Worm (Caenorhabditis elegans) whole organism, L4 larva: ENCODE data around the gene C45H4.18.

Experiments used
- F26F4.8 ChIP-seq: fragments of 200-800 bp; sonication (Bioruptor generic); conservative IDR thresholded peaks from 2 replicates; pipeline ENCODE4 v1.3.6; 2022; ENCODE audit warnings: missing genetic modification characterization, missing compliant biosample characterization
- F37D6.2 ChIP-seq: sonication (generic microtip); optimal IDR thresholded peaks from 2 replicates; lab custom pipeline; 2016; ENCODE audit warnings: mild to moderate bottlenecking, missing genetic modification characterization, missing compliant biosample characterization
- R02D3.7 ChIP-seq: fragments of 150-350 bp; sonication (generic microtip); optimal IDR thresholded peaks from 3 replicates; lab custom pipeline; 2014; ENCODE audit warnings: missing biosample characterization, missing genetic modification characterization
- T20F7.1 ChIP-seq: fragments of 200-800 bp; sonication (Bioruptor generic); optimal IDR thresholded peaks from 2 replicates; lab custom pipeline; 2018; ENCODE audit warnings: mild to moderate bottlenecking, missing genetic modification characterization, missing compliant biosample characterization
- Y48G9A.11 ChIP-seq: fragments of 200-800 bp; sonication (Bioruptor generic); IDR thresholded peaks from 2 replicates; pipeline ENCODE4 v1.3.6; 2022; ENCODE audit warnings: missing genetic modification reagents, missing genetic modification characterization, missing compliant biosample characterization
- Y75B8A.6 ChIP-seq: fragments of 200-800 bp; sonication (Bioruptor generic); IDR thresholded peaks from 2 replicates; pipeline ENCODE4 v1.3.6; 2022; ENCODE audit warnings: missing genetic modification reagents, missing genetic modification characterization, missing compliant biosample characterization
- ZK546.5 ChIP-seq, 2 experiments: sonication (generic microtip); optimal IDR thresholded peaks; 2 replicates each; lab custom pipeline; 2017; ENCODE audit warnings: missing biosample characterization in 2 of 2, missing genetic modification characterization in 2 of 2
- aha-1 ChIP-seq: fragments of 150-350 bp; peaks from one replicate; lab custom pipeline; 2014; ENCODE audit warnings: missing biosample characterization, missing genetic modification characterization
- aly-2 ChIP-seq: sonication (generic microtip); optimal IDR thresholded peaks from 2 replicates; lab custom pipeline; 2018; ENCODE audit warnings: missing biosample characterization, missing genetic modification characterization
- attf-4 ChIP-seq: sonication (generic microtip); optimal IDR thresholded peaks from 3 replicates; lab custom pipeline; 2017; ENCODE audit warnings: missing biosample characterization, missing genetic modification characterization
- ceh-44 ChIP-seq: fragments of 200-800 bp; sonication (Bioruptor generic); IDR thresholded peaks from 2 replicates; pipeline ENCODE4 v1.3.6; 2022; ENCODE audit warnings: missing genetic modification reagents, missing genetic modification characterization, missing compliant biosample characterization
- ceh-62 ChIP-seq: sonication (generic microtip); optimal IDR thresholded peaks from 2 replicates; lab custom pipeline; 2017; ENCODE audit warnings: missing biosample characterization, missing genetic modification characterization
- ces-1 ChIP-seq: fragments of 150-350 bp; sonication (generic microtip); optimal IDR thresholded peaks from 4 replicates; lab custom pipeline; 2014; ENCODE audit warnings: missing biosample characterization, missing genetic modification reagents, missing genetic modification characterization
- cey-2 ChIP-seq: sonication (generic microtip); optimal IDR thresholded peaks from 3 replicates; lab custom pipeline; 2017; ENCODE audit warnings: missing genetic modification characterization, mild to moderate bottlenecking, missing compliant biosample characterization, antibody characterized with exemption, borderline replicate concordance; ENCODE audit not compliant: insufficient read depth
- ctbp-1 ChIP-seq: fragments of 200-800 bp; sonication (Bioruptor generic); IDR thresholded peaks from 2 replicates; pipeline ENCODE4 v1.3.6; 2022; ENCODE audit warnings: missing genetic modification reagents, missing genetic modification characterization, missing compliant biosample characterization
- daf-12 ChIP-seq: fragments of 150-350 bp; optimal IDR thresholded peaks from 2 replicates; lab custom pipeline; 2014; ENCODE audit warnings: missing biosample characterization, missing genetic modification reagents, missing genetic modification characterization
- dmd-6 ChIP-seq: fragments of 200-800 bp; sonication (Bioruptor generic); IDR thresholded peaks from 2 replicates; pipeline ENCODE4 v1.3.6; 2022; ENCODE audit warnings: missing genetic modification reagents, missing genetic modification characterization, missing compliant biosample characterization
- dmd-9 ChIP-seq: fragments of 200-800 bp; sonication (Bioruptor generic); IDR thresholded peaks from 2 replicates; pipeline ENCODE4 v1.3.6; 2022; ENCODE audit warnings: missing genetic modification reagents, missing genetic modification characterization, missing compliant biosample characterization
- dpl-1 ChIP-seq: fragments of 150-350 bp; optimal IDR thresholded peaks from 2 replicates; lab custom pipeline; 2014; ENCODE audit warnings: missing biosample characterization, missing genetic modification reagents, missing genetic modification characterization
- dve-1 ChIP-seq: sonication (generic microtip); optimal IDR thresholded peaks from 2 replicates; lab custom pipeline; 2017; ENCODE audit warnings: antibody characterized with exemption, mild to moderate bottlenecking, missing genetic modification characterization, missing compliant biosample characterization; ENCODE audit not compliant: insufficient read depth
- fkh-10 ChIP-seq: fragments of 150-350 bp; optimal IDR thresholded peaks from 2 replicates; lab custom pipeline; 2014; ENCODE audit warnings: missing biosample characterization, missing genetic modification reagents, missing genetic modification characterization
- hlh-11 ChIP-seq: fragments of 200-800 bp; sonication (Bioruptor generic); optimal IDR thresholded peaks from 2 replicates; lab custom pipeline; 2018; ENCODE audit warnings: mild to moderate bottlenecking, missing genetic modification characterization, missing compliant biosample characterization
- lim-7 ChIP-seq: fragments of 200-800 bp; sonication (Bioruptor generic); IDR thresholded peaks from 2 replicates; pipeline ENCODE4 v1.3.6; 2022; ENCODE audit warnings: missing genetic modification characterization, missing compliant biosample characterization
- lin-38 ChIP-seq: fragments of 200-800 bp; sonication (Bioruptor generic); IDR thresholded peaks from 2 replicates; pipeline ENCODE4 v1.3.6; 2022; ENCODE audit warnings: missing genetic modification reagents, missing genetic modification characterization, missing compliant biosample characterization
- lir-3 ChIP-seq: sonication (generic microtip); optimal IDR thresholded peaks from 2 replicates; lab custom pipeline; 2016; ENCODE audit warnings: mild to moderate bottlenecking, missing genetic modification characterization, missing compliant biosample characterization
- madf-9 ChIP-seq: fragments of 200-800 bp; sonication (Bioruptor generic); conservative IDR thresholded peaks from 2 replicates; pipeline ENCODE4 v1.3.6; 2022; ENCODE audit warnings: missing genetic modification reagents, missing genetic modification characterization, missing compliant biosample characterization
- mes-2 ChIP-seq: sonication (generic microtip); optimal IDR thresholded peaks from 2 replicates; lab custom pipeline; 2016; ENCODE audit warnings: missing genotype, mild to moderate bottlenecking, missing genetic modification characterization, missing compliant biosample characterization; ENCODE audit not compliant: poor library complexity, severe bottlenecking
- mxl-2 ChIP-seq: fragments of 200-800 bp; sonication (Bioruptor generic); conservative IDR thresholded peaks from 2 replicates; pipeline ENCODE4 v1.3.6; 2022; ENCODE audit warnings: missing genetic modification reagents, missing genetic modification characterization, missing compliant biosample characterization
- mxl-3 ChIP-seq: fragments of 200-800 bp; sonication (Bioruptor generic); optimal IDR thresholded peaks from 2 replicates; lab custom pipeline; 2018; ENCODE audit warnings: mild to moderate bottlenecking, missing genetic modification characterization, missing compliant biosample characterization
- nhr-11 ChIP-seq: fragments of 150-350 bp; optimal IDR thresholded peaks from 2 replicates; lab custom pipeline; 2014; ENCODE audit warnings: missing biosample characterization, missing genetic modification characterization
- nhr-111 ChIP-seq: fragments of 200-800 bp; sonication (Bioruptor generic); optimal IDR thresholded peaks from 2 replicates; lab custom pipeline; 2018; ENCODE audit warnings: mild to moderate bottlenecking, missing genetic modification characterization, missing compliant biosample characterization
- nhr-42 ChIP-seq: fragments of 200-800 bp; sonication (Bioruptor generic); IDR thresholded peaks from 2 replicates; pipeline ENCODE4 v1.3.6; 2022; ENCODE audit warnings: missing genetic modification characterization, missing compliant biosample characterization
- nhr-76 ChIP-seq: fragments of 150-350 bp; optimal IDR thresholded peaks from 2 replicates; lab custom pipeline; 2014; ENCODE audit warnings: missing biosample characterization, missing genetic modification characterization
- snpc-4 ChIP-seq: fragments of 150-350 bp; optimal IDR thresholded peaks from 2 replicates; lab custom pipeline; 2014; ENCODE audit warnings: missing biosample characterization, missing genetic modification characterization
- tra-1 ChIP-seq: fragments of 200-800 bp; sonication (Bioruptor generic); IDR thresholded peaks from 2 replicates; pipeline ENCODE4 v1.3.6; 2022; ENCODE audit warnings: missing genetic modification reagents, missing genetic modification characterization, missing compliant biosample characterization
- unc-130 ChIP-seq: sonication (generic microtip); optimal IDR thresholded peaks from 2 replicates; lab custom pipeline; 2016; ENCODE audit warnings: missing genetic modification reagents, missing genetic modification characterization, missing compliant biosample characterization
- zip-2 ChIP-seq: fragments of 150-350 bp; optimal IDR thresholded peaks from 2 replicates; lab custom pipeline; 2014; ENCODE audit warnings: missing biosample characterization, missing genetic modification characterization

The C45H4.18 gene

DNA sequence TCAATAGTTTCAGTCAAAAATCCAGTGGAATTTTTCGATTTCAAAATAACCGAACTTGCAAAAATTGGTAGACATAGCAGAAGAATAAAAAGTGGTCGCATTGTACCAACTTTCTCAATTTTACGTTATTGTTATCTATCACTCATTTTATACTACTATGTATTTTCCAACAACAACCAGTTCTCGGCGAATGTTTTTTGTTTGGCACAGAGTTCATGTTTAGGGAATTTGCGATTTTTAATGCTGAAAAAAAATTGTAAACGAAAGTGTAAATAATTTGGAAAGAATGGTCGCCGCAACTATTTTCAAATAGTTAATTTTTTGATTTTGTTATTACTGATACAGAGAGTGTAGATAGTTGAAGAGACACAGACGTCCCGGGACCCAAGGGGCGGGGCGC, 25.9 kb upstream of the C45H4.18 start, which contains the start of gene C45H4.21:
TSS of gene C45H4.21 (minus strand) at position 101 of the 400 bp plus-strand sequence.
- no peak for TF ChIP-seq cey-2 (tag; lab: Kevin White, UChicago)
- TF ChIP-seq ces-1 = no peak
- TF ChIP-seq mes-2 (tag; lab: Kevin White, UChicago) = no peak
- no peak for TF ChIP-seq dve-1 (tag; lab: Kevin White, UChicago)
- TF ChIP-seq F37D6.2 (tag; lab: Kevin White, UChicago) = no peak
- no peak for TF ChIP-seq R02D3.7
- TF ChIP-seq nhr-76 = no peak

DNA sequence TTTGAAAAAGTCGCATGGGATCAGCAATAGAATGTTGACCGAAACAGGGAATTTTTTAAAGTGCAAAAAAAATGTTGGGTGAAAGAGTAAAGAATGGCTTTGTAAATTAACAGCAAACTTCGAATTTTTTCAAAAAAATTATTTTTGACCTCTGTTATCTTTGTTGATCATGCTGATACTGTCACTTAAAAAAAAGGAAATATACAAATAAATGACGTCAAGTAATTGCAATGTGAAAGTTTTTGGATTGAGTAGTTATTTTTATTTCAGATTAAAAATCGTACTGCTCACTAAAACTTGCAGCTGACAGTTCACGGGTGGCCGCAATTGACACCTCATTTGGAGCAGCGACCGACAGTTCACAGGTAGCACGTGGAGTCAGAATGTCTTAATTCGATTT, 24.5 kb upstream of the C45H4.18 start, which contains the start of gene C45H4.13:
TSS of gene C45H4.13 (minus strand) at position 101 of the 400 bp plus-strand sequence.
- no peak for TF ChIP-seq snpc-4
- no peak for TF ChIP-seq unc-130
- no peak for TF ChIP-seq fkh-10
- no peak for TF ChIP-seq ceh-62 (tag; lab: Kevin White, UChicago)
- TF ChIP-seq F37D6.2 (tag; lab: Kevin White, UChicago) = no peak
- TF ChIP-seq, all 104 proteins: peak for 0

DNA sequence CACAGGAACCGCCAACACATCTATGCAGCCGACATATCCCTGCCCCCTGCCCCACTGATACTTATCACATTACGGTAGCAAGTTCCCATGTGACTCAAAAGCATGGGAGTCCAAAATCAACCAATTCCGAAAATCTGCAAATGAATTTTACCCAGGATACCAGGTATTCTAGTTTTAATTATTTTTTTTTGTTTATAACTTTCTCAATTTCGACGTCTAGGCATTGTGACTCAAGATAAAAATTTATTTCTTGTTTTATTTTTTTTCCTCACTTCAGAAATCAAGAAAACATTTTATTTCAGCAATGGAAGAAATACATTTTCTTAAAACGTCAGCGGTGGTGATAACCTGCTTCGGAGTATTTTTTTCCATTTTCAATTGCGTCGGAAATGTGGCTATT, 23.9 kb upstream of the C45H4.18 start, which contains the start of gene srbc-24:
TSS of gene srbc-24 (plus strand) at position 301 of the 400 bp plus-strand sequence.
- TF ChIP-seq ctbp-1 (GFP tag; lab: Robert Waterston, UW) (no peak), nhr-111 (GFP tag; lab: Kevin White, UChicago) (no peak), dpl-1 (GFP tag; lab: Kevin White, UChicago) (no peak), Y75B8A.6 (GFP tag; lab: Robert Waterston, UW) (no peak), T20F7.1 (GFP tag; lab: Kevin White, UChicago) (no peak), zip-2 (tag; lab: Kevin White, UChicago) (no peak), R02D3.7 (no peak), F26F4.8 (GFP tag; lab: Robert Waterston, UW) (no peak), daf-12 (no peak), mxl-3 (GFP tag; lab: Kevin White, UChicago) (no peak), Y48G9A.11 (no peak), ZK546.5 (tag; optimal IDR thresholded peaks at IDR 0.05; lab: Kevin White, UChicago) (no peak), dve-1 (tag; lab: Kevin White, UChicago) (no peak)

DNA sequence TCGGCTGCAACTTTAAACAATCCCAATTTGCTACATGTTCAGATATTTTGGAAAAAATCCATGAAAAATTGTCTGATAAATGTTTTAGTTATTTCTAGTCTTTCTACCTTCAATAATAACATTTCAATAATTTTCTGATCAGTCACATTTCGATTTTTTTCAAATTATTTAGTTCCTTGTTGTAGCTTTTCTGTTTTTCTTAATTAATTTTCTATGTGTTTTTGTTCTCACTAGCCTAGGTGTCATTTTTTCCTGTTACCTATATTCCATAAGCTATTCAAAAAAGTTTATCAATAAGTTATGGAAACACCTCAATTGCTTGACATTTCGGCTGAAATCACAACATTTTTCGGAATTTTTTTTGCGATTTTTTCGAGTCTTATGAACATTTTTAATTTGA, 22.1 kb upstream of the C45H4.18 start, which contains the start of gene srbc-23:
TSS of gene srbc-23 (plus strand) at position 301 of the 400 bp plus-strand sequence.
- TF ChIP-seq lin-38 (GFP tag; lab: Robert Waterston, UW) (no peak), cey-2 (tag; lab: Kevin White, UChicago) (no peak), mxl-2 (no peak), lim-7 (no peak), tra-1 (GFP tag; lab: Robert Waterston, UW) (no peak), nhr-42 (GFP tag; lab: Robert Waterston, UW) (no peak), ceh-44 (no peak), dmd-9 (GFP tag; lab: Robert Waterston, UW) (no peak), aly-2 (no peak), aha-1 (tag; lab: Kevin White, UChicago) (no peak), hlh-11 (tag; lab: Kevin White, UChicago) (no peak), lir-3 (no peak), attf-4 (tag; lab: Kevin White, UChicago) (no peak), unc-130 (no peak)

DNA sequence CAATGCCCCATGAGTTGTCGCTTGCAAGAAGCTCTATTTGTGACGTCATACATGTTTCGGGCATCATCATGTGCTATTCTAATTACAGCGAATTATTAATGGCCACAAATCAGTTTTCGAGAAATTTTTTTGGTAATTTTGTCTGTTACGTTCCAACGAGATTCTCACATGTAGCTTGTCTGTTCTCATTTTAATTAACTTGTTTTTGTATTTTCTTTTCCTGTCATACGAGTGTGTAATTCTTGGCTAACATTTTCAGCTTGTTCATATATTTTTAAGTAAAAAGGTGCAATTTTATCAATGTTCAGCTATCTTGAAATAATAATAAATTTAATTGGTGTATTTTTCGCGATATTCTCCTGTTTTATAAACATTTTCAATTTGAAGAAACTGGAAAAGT, 20.1 kb upstream of the C45H4.18 start, which contains the start of gene srbc-21:
TSS of gene srbc-21 (plus strand) at position 301 of the 400 bp plus-strand sequence.
- no peak for TF ChIP-seq nhr-11 (tag; lab: Kevin White, UChicago)
- no peak for TF ChIP-seq dmd-6
- no peak for TF ChIP-seq madf-9 (GFP tag; lab: Robert Waterston, UW)
